Worm (Caenorhabditis elegans) whole organism, L2 larva: ENCODE results near the gene ptr-19.

ENCODE experiments used
- lsy-2 ChIP-seq, 2 experiments: fragments of 150-350 bp in 1 of 2; sonication (generic microtip) in 1 of 2; optimal IDR thresholded peaks; 2 replicates each; lab custom pipeline; 2014 to 2017; ENCODE audit warnings: missing biosample characterization in 2 of 2, missing genetic modification characterization in 2 of 2
- nhr-11 ChIP-seq: fragments of 150-350 bp; optimal IDR thresholded peaks from 2 replicates; lab custom pipeline; 2014; ENCODE audit warnings: missing biosample characterization, missing genetic modification characterization
- nhr-12 ChIP-seq: fragments of 150-350 bp; optimal IDR thresholded peaks from 2 replicates; lab custom pipeline; 2014; ENCODE audit warnings: missing biosample characterization, missing genetic modification characterization
- nhr-237 ChIP-seq: fragments of 150-350 bp; optimal IDR thresholded peaks from 2 replicates; lab custom pipeline; 2014; ENCODE audit warnings: missing biosample characterization, missing genetic modification characterization
- zag-1 ChIP-seq: fragments of 150-350 bp; optimal IDR thresholded peaks from 2 replicates; lab custom pipeline; 2014; ENCODE audit warnings: missing biosample characterization, missing genetic modification characterization

ce11 chrIII:10758422-10758821 is 23.2 kb upstream of the ptr-19 start, which contains the start of gene K01G5.10:
- TF ChIP-seq lsy-2 (tag; optimal IDR thresholded peaks at IDR 0.05; lab: Kevin White, UChicago) = no peak
- no peak for TF ChIP-seq nhr-237 (tag; lab: Kevin White, UChicago)
- no peak for TF ChIP-seq nhr-11 (tag; lab: Kevin White, UChicago)
- TF ChIP-seq zag-1 (tag; lab: Kevin White, UChicago) = no peak
- no peak for TF ChIP-seq nhr-12 (tag; lab: Kevin White, UChicago)
